Fruit fly (Drosophila melanogaster) whole organism, embryonic: ENCODE results near the gene Jhbp16.

Source experiments
- Atf-2 ChIP-seq: fragments of 200-800 bp; sonication (Bioruptor generic); optimal IDR thresholded peaks from 2 replicates; lab custom pipeline; 2016; ENCODE audit warnings: missing biosample characterization, missing genetic modification characterization
- CG11093 ChIP-seq: fragments of 200-800 bp; sonication (Bioruptor generic); IDR thresholded peaks from 3 replicates; pipeline ENCODE4 v1.3.6; 2022; ENCODE audit warnings: missing biosample characterization, missing genetic modification characterization
- CG11560 ChIP-seq: fragments of 200-800 bp; sonication (Bioruptor generic); IDR thresholded peaks from 3 replicates; pipeline ENCODE4 v1.3.6; 2022; ENCODE audit warnings: missing biosample characterization, missing genetic modification characterization
- CG12299 ChIP-seq: fragments of 200-800 bp; sonication (Bioruptor generic); optimal IDR thresholded peaks from 2 replicates; lab custom pipeline; 2018; ENCODE audit warnings: missing biosample characterization, mild to moderate bottlenecking, missing genetic modification characterization
- CG14050 ChIP-seq: fragments of 200-800 bp; sonication (Bioruptor generic); IDR thresholded peaks from 3 replicates; pipeline ENCODE4 v1.3.6; 2022; ENCODE audit warnings: missing biosample characterization, missing genetic modification characterization
- CG15073 ChIP-seq: fragments of 200-800 bp; sonication (Bioruptor generic); optimal IDR thresholded peaks from 2 replicates; lab custom pipeline; 2016; ENCODE audit warnings: missing biosample characterization, missing genetic modification characterization
- CG16813 ChIP-seq: fragments of 200-800 bp; sonication (Bioruptor generic); IDR thresholded peaks from 3 replicates; pipeline ENCODE4 v1.3.6; 2022; ENCODE audit warnings: missing biosample characterization, missing genetic modification characterization; ENCODE audit not compliant: partially characterized antibody
- CG1832 ChIP-seq: fragments of 200-800 bp; sonication (Bioruptor generic); optimal IDR thresholded peaks from 2 replicates; lab custom pipeline; 2017; ENCODE audit warnings: missing biosample characterization, mild to moderate bottlenecking, missing genetic modification characterization, inconsistent platforms
- CG2120 ChIP-seq: fragments of 200-800 bp; sonication (Bioruptor generic); optimal IDR thresholded peaks from 3 replicates; lab custom pipeline; 2016; ENCODE audit warnings: missing biosample characterization, missing genetic modification characterization
- CG31224 ChIP-seq: fragments of 200-800 bp; sonication (Bioruptor generic); IDR thresholded peaks from 2 replicates; pipeline ENCODE4 v1.3.6; 2022; ENCODE audit warnings: missing biosample characterization, missing genetic modification characterization
- CG31388 ChIP-seq: fragments of 200-800 bp; sonication (Bioruptor generic); optimal IDR thresholded peaks from 2 replicates; lab custom pipeline; 2016; ENCODE audit warnings: missing biosample characterization, missing genetic modification characterization
- CG32532 ChIP-seq: fragments of 200-800 bp; sonication (Bioruptor generic); IDR thresholded peaks from 2 replicates; pipeline ENCODE4 v1.3.6; 2022; ENCODE audit warnings: missing biosample characterization, missing genetic modification characterization
- CG4730 ChIP-seq: fragments of 200-800 bp; sonication (Bioruptor generic); IDR thresholded peaks from 2 replicates; pipeline ENCODE4 v1.3.6; 2022; ENCODE audit warnings: missing biosample characterization, missing genetic modification characterization
- CG6854 ChIP-seq: fragments of 200-800 bp; sonication (Bioruptor generic); optimal IDR thresholded peaks from 3 replicates; lab custom pipeline; 2017; ENCODE audit warnings: missing biosample characterization, mild to moderate bottlenecking, missing genetic modification characterization
- CG7372 ChIP-seq: fragments of 200-800 bp; sonication (Bioruptor generic); IDR thresholded peaks from 2 replicates; pipeline ENCODE4 v1.3.6; 2022; ENCODE audit warnings: missing biosample characterization, missing genetic modification characterization
- CG8765 ChIP-seq: fragments of 200-800 bp; sonication (Bioruptor generic); IDR thresholded peaks from 2 replicates; pipeline ENCODE4 v1.3.6; 2022; ENCODE audit warnings: missing biosample characterization, missing genetic modification characterization
- CG9437 ChIP-seq: fragments of 200-800 bp; sonication (Bioruptor generic); optimal IDR thresholded peaks from 2 replicates; lab custom pipeline; 2018; ENCODE audit warnings: missing biosample characterization, mild to moderate bottlenecking, missing genetic modification characterization
- Doc2 ChIP-seq: fragments of 200-800 bp; sonication (Bioruptor generic); IDR thresholded peaks from 2 replicates; pipeline ENCODE4 v1.3.6; 2022; ENCODE audit warnings: missing biosample characterization, missing genetic modification characterization
- Doc3 ChIP-seq: fragments of 200-800 bp; sonication (Bioruptor generic); IDR thresholded peaks from 3 replicates; pipeline ENCODE4 v1.3.6; 2022; ENCODE audit warnings: missing biosample characterization, missing genetic modification characterization; ENCODE audit not compliant: partially characterized antibody
- Dp ChIP-seq: fragments of 200-800 bp; sonication (Bioruptor generic); optimal IDR thresholded peaks from 2 replicates; lab custom pipeline; 2018; ENCODE audit warnings: missing biosample characterization, mild to moderate bottlenecking, missing genetic modification characterization, moderate library complexity
- ERR ChIP-seq: fragments of 200-800 bp; sonication (Bioruptor generic); optimal IDR thresholded peaks from 2 replicates; lab custom pipeline; 2016; ENCODE audit warnings: missing biosample characterization, missing genetic modification characterization
- GATAe ChIP-seq: fragments of 200-800 bp; sonication (Bioruptor generic); conservative IDR thresholded peaks from 2 replicates; pipeline ENCODE4 v1.3.6; 2022; ENCODE audit warnings: missing biosample characterization, missing genetic modification characterization
- HHEX ChIP-seq: fragments of 200-800 bp; sonication (Bioruptor generic); optimal IDR thresholded peaks from 3 replicates; lab custom pipeline; 2017; ENCODE audit warnings: missing biosample characterization, mild to moderate bottlenecking, missing genetic modification characterization, missing genetic modification reagents
- Hand ChIP-seq: fragments of 200-800 bp; sonication (Bioruptor generic); optimal IDR thresholded peaks from 2 replicates; lab custom pipeline; 2017; ENCODE audit warnings: mild to moderate bottlenecking, missing biosample characterization, missing genetic modification reagents, missing genetic modification characterization
- HmgZ ChIP-seq: fragments of 200-800 bp; sonication (Bioruptor generic); optimal IDR thresholded peaks from 2 replicates; lab custom pipeline; 2018; ENCODE audit warnings: missing biosample characterization, mild to moderate bottlenecking, missing genetic modification characterization
- Hmr ChIP-seq: fragments of 200-800 bp; sonication (Bioruptor generic); optimal IDR thresholded peaks from 3 replicates; lab custom pipeline; 2017; ENCODE audit warnings: mild to moderate bottlenecking, missing biosample characterization, missing genetic modification reagents, missing genetic modification characterization
- Hmx ChIP-seq: fragments of 200-800 bp; sonication (Bioruptor generic); optimal IDR thresholded peaks from 2 replicates; lab custom pipeline; 2016; ENCODE audit warnings: missing biosample characterization, missing genetic modification characterization
- Mad ChIP-seq: fragments of 200-800 bp; sonication (Bioruptor generic); optimal IDR thresholded peaks from 2 replicates; lab custom pipeline; 2016; ENCODE audit warnings: missing biosample characterization, missing genetic modification characterization
- Meics ChIP-seq: fragments of 200-800 bp; sonication (Bioruptor generic); optimal IDR thresholded peaks from 2 replicates; lab custom pipeline; 2017; ENCODE audit warnings: missing biosample characterization, mild to moderate bottlenecking, missing genetic modification characterization
- Nf-YB ChIP-seq: fragments of 200-800 bp; sonication (Bioruptor generic); optimal IDR thresholded peaks from 3 replicates; lab custom pipeline; 2019; ENCODE audit warnings: missing biosample characterization, mild to moderate bottlenecking, missing genetic modification characterization, moderate library complexity
- Rfx ChIP-seq: fragments of 200-800 bp; sonication (Bioruptor generic); IDR thresholded peaks from 2 replicates; pipeline ENCODE4 v1.3.6; 2022; ENCODE audit warnings: missing biosample characterization, missing genetic modification characterization
- ash1 ChIP-seq: fragments of 200-800 bp; sonication (Bioruptor generic); optimal IDR thresholded peaks from 2 replicates; lab custom pipeline; 2018; ENCODE audit warnings: missing biosample characterization, mild to moderate bottlenecking, missing genetic modification characterization
- bab2 ChIP-seq: fragments of 200-800 bp; sonication (Bioruptor generic); optimal IDR thresholded peaks from 2 replicates; lab custom pipeline; 2016; ENCODE audit warnings: missing biosample characterization, missing genetic modification characterization
- bcd ChIP-seq: fragments of 200-800 bp; sonication (Bioruptor generic); optimal IDR thresholded peaks from 2 replicates; lab custom pipeline; 2017; ENCODE audit warnings: missing biosample characterization, mild to moderate bottlenecking, missing genetic modification characterization
- chif ChIP-seq, 2 experiments: fragments of 200-800 bp; sonication (Bioruptor generic); optimal IDR thresholded peaks; 3 replicates each; lab custom pipeline; 2016; ENCODE audit warnings: missing biosample characterization in 2 of 2, missing genetic modification characterization in 2 of 2
- crc ChIP-seq: fragments of 200-800 bp; sonication (Bioruptor generic); optimal IDR thresholded peaks from 2 replicates; lab custom pipeline; 2016; ENCODE audit warnings: missing biosample characterization, missing genetic modification characterization
- da ChIP-seq: fragments of 200-800 bp; sonication (Bioruptor generic); optimal IDR thresholded peaks from 2 replicates; lab custom pipeline; 2016; ENCODE audit warnings: missing biosample characterization, missing genetic modification characterization
- dm ChIP-seq: fragments of 200-800 bp; sonication (Bioruptor generic); optimal IDR thresholded peaks from 3 replicates; lab custom pipeline; 2016; ENCODE audit warnings: missing biosample characterization, missing genetic modification characterization
- gcm ChIP-seq: fragments of 200-800 bp; sonication (Bioruptor generic); optimal IDR thresholded peaks from 2 replicates; lab custom pipeline; 2019; ENCODE audit warnings: missing biosample characterization, mild to moderate bottlenecking, missing genetic modification characterization, moderate library complexity
- gsb ChIP-seq: fragments of 200-800 bp; sonication (Bioruptor generic); IDR thresholded peaks from 2 replicates; pipeline ENCODE4 v1.3.6; 2022; ENCODE audit warnings: missing biosample characterization, missing genetic modification characterization
- gt ChIP-seq: fragments of 200-800 bp; sonication (Bioruptor generic); IDR thresholded peaks from 2 replicates; pipeline ENCODE4 v1.3.6; 2022; ENCODE audit warnings: missing biosample characterization, missing genetic modification characterization
- pan ChIP-seq, 4 experiments: fragments of >200 bp in 3 of 4; fragments of 200-800 bp in 1 of 4; sonication (Bioruptor generic) in 1 of 4; optimal IDR thresholded peaks in 3 of 4; IDR thresholded peaks in 1 of 4; 2 replicates each; pipeline versions ENCODE4 v1.3.6 to Lab custom; 2017 to 2022; ENCODE audit warnings: missing biosample characterization in 2 of 4, missing genetic modification characterization in 2 of 4, mixed read lengths in 1 of 4
- prd ChIP-seq, 3 experiments: fragments of >200 bp in 2 of 3; fragments of 200-800 bp in 1 of 3; sonication (Bioruptor generic) in 1 of 3; optimal IDR thresholded peaks in 2 of 3; IDR thresholded peaks in 1 of 3; 2 replicates in 2 of 3; 3 replicates in 1 of 3; pipeline versions ENCODE4 v1.3.6 to Lab custom; 2017 to 2022; ENCODE audit warnings: missing biosample characterization in 1 of 3, missing genetic modification characterization in 1 of 3
- tio ChIP-seq: fragments of 200-800 bp; sonication (Bioruptor generic); optimal IDR thresholded peaks from 2 replicates; lab custom pipeline; 2017; ENCODE audit warnings: missing biosample characterization, missing genetic modification characterization, inconsistent platforms
- trem ChIP-seq: fragments of 200-800 bp; optimal IDR thresholded peaks from 3 replicates; lab custom pipeline; 2019; ENCODE audit warnings: missing biosample characterization, mild to moderate bottlenecking, missing genetic modification characterization, moderate library complexity
- tup ChIP-seq: fragments of 200-800 bp; sonication (Bioruptor generic); optimal IDR thresholded peaks from 2 replicates; lab custom pipeline; 2016; ENCODE audit warnings: missing biosample characterization, mild to moderate bottlenecking, missing genetic modification characterization, moderate library complexity
- usp ChIP-seq: fragments of >200 bp; optimal IDR thresholded peaks from 2 replicates; lab custom pipeline; 2017; ENCODE audit warnings: missing biosample characterization, missing genetic modification characterization

Gene Jhbp16

DNA sequence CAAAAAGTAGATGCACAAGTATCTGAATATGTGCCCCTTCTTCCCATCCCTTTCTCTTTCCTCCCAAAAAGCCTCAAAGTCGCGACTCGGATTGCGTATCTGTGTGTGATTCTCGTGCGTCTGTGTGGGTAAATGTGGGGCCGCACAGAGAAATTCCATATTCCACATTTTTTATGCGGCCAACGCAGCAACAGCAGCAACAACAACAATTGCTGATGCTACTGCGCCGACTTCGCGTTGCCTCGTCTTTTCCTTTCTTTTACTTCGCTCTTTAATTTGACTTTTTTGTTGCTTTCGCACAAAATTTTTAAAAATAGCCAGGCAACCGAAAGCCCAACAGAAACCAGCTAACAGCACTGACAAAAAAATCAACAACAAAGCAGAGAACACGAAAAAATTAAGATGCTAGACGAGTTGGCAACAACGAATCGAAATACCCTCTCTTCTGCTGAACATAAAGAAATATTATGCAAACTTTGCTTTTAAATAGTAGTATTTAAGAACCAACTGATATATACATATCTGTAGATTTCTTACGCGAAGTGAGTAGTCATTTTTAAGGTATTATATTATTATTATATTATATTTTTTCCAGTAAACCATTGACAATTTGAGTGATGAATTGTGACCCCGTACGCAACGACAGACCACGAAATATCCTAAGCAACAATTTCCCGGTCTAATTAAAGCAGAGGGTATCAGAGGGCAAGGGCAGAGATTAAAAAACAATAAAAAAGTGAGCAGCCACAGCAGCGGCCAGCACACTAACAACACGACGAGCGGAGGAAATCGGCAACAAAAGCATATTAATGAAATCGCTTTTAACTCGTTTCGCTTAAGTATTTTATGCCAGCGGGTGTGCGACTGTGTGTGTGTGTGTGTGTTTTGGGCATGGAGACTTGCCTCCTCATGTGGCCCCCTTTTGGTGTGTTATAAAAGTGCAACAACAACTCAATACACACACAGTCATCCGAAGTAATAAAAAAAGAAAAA, 7.4 kb upstream of the Jhbp16 start (continued):
- TF ChIP-seq prd (optimal IDR thresholded peaks at IDR 0.05; lab: Kevin White, UChicago) (no peak), prd (GFP tag; IDR thresholded peaks at IDR 0.05; lab: Robert Waterston, UW) (peak; percentile 58; the same call in 2 of the 3 replicates), CG15073 (GFP tag; lab: Kevin White, UChicago) (no peak), HmgZ (tag; lab: Kevin White, UChicago) (peak; percentile 17), Hand (peak; percentile 58), CG31388 (GFP tag; lab: Kevin White, UChicago) (no peak), da (GFP tag; lab: Kevin White, UChicago) (no peak), Doc2 (GFP tag; lab: Robert Waterston, UW) (no peak), CG11093 (GFP tag; lab: Robert Waterston, UW) (no peak), CG11560 (tag; lab: Robert Waterston, UW) (peak; percentile 40; the same call in 1 of the 3 replicates), chif (GFP tag; optimal IDR thresholded peaks at IDR 0.05; lab: Kevin White, UChicago) (no peak), CG8765 (GFP tag; lab: Robert Waterston, UW) (no peak), CG12299 (tag; lab: Kevin White, UChicago) (no peak), usp (GFP tag; lab: Kevin White, UChicago) (no peak), Doc3 (GFP tag; lab: Robert Waterston, UW) (no peak), Mad (GFP tag; lab: Kevin White, UChicago) (no peak), Rfx (GFP tag; lab: Robert Waterston, UW) (peak; percentile 49; the same call in 1 of the 2 replicates), dm (no peak), Hmr (GFP tag; lab: Kevin White, UChicago) (peak; percentile 21), CG7372 (GFP tag; lab: Robert Waterston, UW) (peak; percentile 32; the same call in 1 of the 2 replicates), ash1 (no peak), gcm (GFP tag; lab: Kevin White, UChicago) (peak; percentile 29), CG2120 (GFP tag; lab: Kevin White, UChicago) (no peak), gt (GFP tag; lab: Robert Waterston, UW) (no peak), Dp (GFP tag; lab: Kevin White, UChicago) (no peak), pan (optimal IDR thresholded peaks at IDR 0.05; lab: Kevin White, UChicago) (no peak), pan (GFP tag; optimal IDR thresholded peaks at IDR 0.05 in 1 of 2, IDR thresholded peaks at IDR 0.05 in 1 of 2) (peak in 1 of 2 experiments; percentile 54), CG6854 (no peak), CG31224 (GFP tag; lab: Robert Waterston, UW) (no peak), GATAe (GFP tag; lab: Robert Waterston, UW) (no peak), tup (GFP tag; lab: Kevin White, UChicago) (no peak), gsb (GFP tag; lab: Robert Waterston, UW) (no peak), CG32532 (GFP tag; lab: Robert Waterston, UW) (no peak; the same call in 1 of the 2 replicates), tio (GFP tag; lab: Kevin White, UChicago) (peak; percentile 52), CG16813 (GFP tag; lab: Robert Waterston, UW) (no peak), HHEX (GFP tag; lab: Kevin White, UChicago) (peak; percentile 59), trem (no peak), Meics (peak; percentile 47), ERR (GFP tag; lab: Kevin White, UChicago) (no peak), Atf-2 (GFP tag; lab: Kevin White, UChicago) (no peak), Hmx (GFP tag; lab: Kevin White, UChicago) (no peak), Nf-YB (GFP tag; lab: Kevin White, UChicago) (peak; percentile 25), CG9437 (GFP tag; lab: Kevin White, UChicago) (peak; percentile 70), CG4730 (0 out of 2 replicates have a peak, but pooled peaks have one; percentile 29), CG1832 (GFP tag; lab: Kevin White, UChicago) (no peak), bab2 (GFP tag; lab: Kevin White, UChicago) (no peak), CG14050 (peak; percentile 54; the same call in 2 of the 3 replicates), crc (GFP tag; lab: Kevin White, UChicago) (no peak), bcd (GFP tag; lab: Kevin White, UChicago) (peak; percentile 52)
